Worm (Caenorhabditis elegans) whole organism, midembryonic: Measurements from ENCODE around the gene C30F2.5.
A peak's percentile ranks its signal among the peaks of the same experiment; 100 is the strongest.
"Not testable (repeated sequence)": the region's sequence is repeated elsewhere in the genome, so short reads cannot be mapped to it uniquely, and the experiment has no call there.

Source experiments
- T22C8.4 ChIP-seq: fragments of 200-800 bp; sonication (Bioruptor generic); IDR thresholded peaks from 2 replicates; pipeline ENCODE4 v1.3.6; 2022; ENCODE audit warnings: missing genetic modification characterization, missing compliant biosample characterization
- cog-1 ChIP-seq: sonication (generic microtip); optimal IDR thresholded peaks from 2 replicates; lab custom pipeline; 2016; ENCODE audit warnings: missing genetic modification characterization, missing compliant biosample characterization
- flt-1 ChIP-seq: fragments of 200-800 bp; sonication (Bioruptor generic); IDR thresholded peaks from 2 replicates; pipeline ENCODE4 v1.3.6; 2022; ENCODE audit warnings: missing genetic modification characterization, missing compliant biosample characterization
- klf-2 ChIP-seq: fragments of 200-800 bp; sonication (Bioruptor generic); conservative IDR thresholded peaks from 2 replicates; pipeline ENCODE4 v1.3.6; 2022; ENCODE audit warnings: missing genetic modification reagents, missing genetic modification characterization, missing compliant biosample characterization
- med-1 ChIP-seq: sonication (generic microtip); optimal IDR thresholded peaks from 2 replicates; lab custom pipeline; 2017; ENCODE audit warnings: missing genetic modification characterization, mild to moderate bottlenecking, missing compliant biosample characterization, antibody characterized with exemption, missing genetic modification reagents; ENCODE audit not compliant: insufficient read depth
- ref-1 ChIP-seq: fragments of 200-800 bp; sonication (Bioruptor generic); conservative IDR thresholded peaks from 2 replicates; pipeline ENCODE4 v1.3.6; 2022; ENCODE audit warnings: missing genetic modification reagents, missing genetic modification characterization, missing compliant biosample characterization
- tab-1 ChIP-seq: fragments of 200-800 bp; sonication (Bioruptor generic); IDR thresholded peaks from 2 replicates; pipeline ENCODE4 v1.3.6; 2022; ENCODE audit warnings: missing genetic modification characterization, missing compliant biosample characterization
- ztf-23 ChIP-seq: fragments of 200-800 bp; sonication (Bioruptor generic); IDR thresholded peaks from 2 replicates; pipeline ENCODE4 v1.3.6; 2022; ENCODE audit warnings: missing genetic modification reagents, missing genetic modification characterization, missing compliant biosample characterization
- ztf-29 ChIP-seq: fragments of 200-800 bp; sonication (Bioruptor generic); IDR thresholded peaks from 2 replicates; pipeline ENCODE4 v1.3.6; 2022; ENCODE audit warnings: missing genetic modification reagents, missing genetic modification characterization, missing compliant biosample characterization

C30F2.5 gene

DNA sequence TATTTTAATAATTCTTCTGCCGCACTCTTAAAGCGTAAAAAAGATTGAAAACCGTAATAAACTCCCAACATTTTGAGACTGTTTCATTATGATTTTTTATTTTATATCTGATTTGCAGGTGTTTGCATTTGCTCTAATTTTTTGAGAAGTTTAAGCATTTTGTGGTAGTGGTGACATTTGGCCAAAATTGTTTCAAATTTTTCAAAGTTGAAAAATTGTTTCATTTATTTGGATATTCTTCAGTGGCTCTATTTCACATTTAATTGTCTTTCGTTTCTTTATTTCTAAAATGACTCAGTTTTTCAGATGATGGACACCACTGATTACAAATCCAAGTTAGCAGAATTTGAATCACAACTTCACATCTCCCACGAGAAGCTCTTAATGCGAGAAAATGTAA is at the start of gene C30F2.5:
TSS of gene C30F2.5 (plus strand) at position 301 of the 400 bp plus-strand sequence.
- TF ChIP-seq klf-2 (GFP tag; lab: Robert Waterston, UW) (no peak), ztf-29 (GFP tag; lab: Robert Waterston, UW) (no peak), tab-1 (no peak), ztf-23 (GFP tag; lab: Robert Waterston, UW) (no peak)

DNA sequence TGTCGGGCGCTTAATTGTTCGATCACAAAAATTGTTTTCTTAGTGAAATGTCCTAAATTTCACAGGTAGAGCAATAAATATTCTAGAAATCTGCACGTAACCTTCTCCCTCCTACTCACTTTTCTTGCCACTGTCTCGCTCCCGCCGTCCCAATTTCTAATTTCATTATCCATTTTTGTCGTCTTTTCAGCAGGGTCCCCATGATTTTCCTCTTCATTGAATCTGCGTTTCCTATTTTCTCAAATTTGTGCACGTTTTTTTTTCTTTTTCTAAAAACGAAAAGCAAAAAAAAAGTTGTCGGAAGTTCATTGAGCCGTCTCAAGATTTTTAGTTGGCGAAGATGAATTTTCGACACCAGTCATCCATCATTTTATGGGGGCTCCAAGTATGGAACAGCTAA is 48.1 kb upstream of the C30F2.5 start:
- TF ChIP-seq tab-1, result no peak
- TF ChIP-seq T22C8.4 (GFP tag; lab: Robert Waterston, UW), result no peak
- no peak for TF ChIP-seq flt-1 (GFP tag; lab: Robert Waterston, UW)
- no peak for TF ChIP-seq ref-1 (GFP tag; lab: Robert Waterston, UW)
- no peak for TF ChIP-seq med-1
- TF ChIP-seq cog-1 (tag; lab: Kevin White, UChicago), result no peak
- TF ChIP-seq ztf-29 (GFP tag; lab: Robert Waterston, UW), result no peak
- no peak for TF ChIP-seq ztf-23 (GFP tag; lab: Robert Waterston, UW)
- no peak for TF ChIP-seq klf-2 (GFP tag; lab: Robert Waterston, UW)

DNA sequence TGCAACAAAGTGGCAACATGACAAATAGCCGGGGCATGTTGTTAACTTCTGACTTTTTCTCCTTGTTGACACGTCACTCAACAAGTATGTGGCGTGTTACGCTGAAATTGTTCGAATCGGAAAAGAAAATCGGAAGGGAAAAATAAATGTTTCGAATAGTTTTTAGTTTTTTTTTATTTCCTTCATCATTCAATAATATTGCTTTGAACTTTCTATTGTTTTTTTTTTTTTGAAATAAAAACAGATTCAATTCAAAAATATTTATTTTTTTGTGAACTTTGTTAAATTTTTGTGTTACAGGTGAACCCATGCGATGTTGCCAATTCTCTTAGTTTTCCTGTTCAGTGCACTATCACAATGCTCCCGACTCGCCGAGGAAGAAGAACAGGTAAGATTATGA is 44.9 kb upstream of the C30F2.5 start, which contains the start of gene cpd-2:
TSS of gene cpd-2 (plus strand) at position 301 of the 400 bp plus-strand sequence.
- TF ChIP-seq flt-1 (GFP tag; lab: Robert Waterston, UW) (no peak), ztf-29 (GFP tag; lab: Robert Waterston, UW) (no peak), klf-2 (GFP tag; lab: Robert Waterston, UW) (no peak), T22C8.4 (GFP tag; lab: Robert Waterston, UW) (no peak), tab-1 (no peak), cog-1 (tag; lab: Kevin White, UChicago) (no peak), med-1 (no peak), ref-1 (GFP tag; lab: Robert Waterston, UW) (no peak), ztf-23 (GFP tag; lab: Robert Waterston, UW) (no peak)

DNA sequence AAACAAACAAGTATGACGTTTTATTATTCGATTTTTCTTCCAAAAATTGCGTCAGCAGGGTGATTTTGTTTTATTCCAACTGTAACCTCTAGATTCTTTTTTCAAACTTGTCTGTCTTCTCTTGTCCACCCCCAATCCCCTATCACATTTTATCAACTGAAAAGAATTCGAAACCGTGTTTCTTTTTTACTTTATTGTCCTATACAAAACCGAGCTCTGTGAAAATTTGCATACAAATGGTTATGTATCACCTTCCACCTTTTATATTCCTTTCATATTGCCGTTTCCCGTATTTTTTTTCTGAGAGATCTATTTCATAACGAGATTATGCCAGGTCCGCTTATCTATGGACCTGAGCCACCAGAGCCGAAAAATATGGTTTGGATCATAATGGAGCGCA is 39.2 kb upstream of the C30F2.5 start, which contains the start of gene T27A8.7:
TSS of gene T27A8.7 (plus strand) at position 301 of the 400 bp plus-strand sequence.
- TF ChIP-seq cog-1 (tag; lab: Kevin White, UChicago), result no peak
- TF ChIP-seq T22C8.4 (GFP tag; lab: Robert Waterston, UW), result no peak
- no peak for TF ChIP-seq ztf-29 (GFP tag; lab: Robert Waterston, UW)
- no peak for TF ChIP-seq ref-1 (GFP tag; lab: Robert Waterston, UW)
- no peak for TF ChIP-seq med-1
- TF ChIP-seq flt-1 (GFP tag; lab: Robert Waterston, UW), result no peak
- no peak for TF ChIP-seq klf-2 (GFP tag; lab: Robert Waterston, UW)
- no peak for TF ChIP-seq tab-1
- no peak for TF ChIP-seq ztf-23 (GFP tag; lab: Robert Waterston, UW)

DNA sequence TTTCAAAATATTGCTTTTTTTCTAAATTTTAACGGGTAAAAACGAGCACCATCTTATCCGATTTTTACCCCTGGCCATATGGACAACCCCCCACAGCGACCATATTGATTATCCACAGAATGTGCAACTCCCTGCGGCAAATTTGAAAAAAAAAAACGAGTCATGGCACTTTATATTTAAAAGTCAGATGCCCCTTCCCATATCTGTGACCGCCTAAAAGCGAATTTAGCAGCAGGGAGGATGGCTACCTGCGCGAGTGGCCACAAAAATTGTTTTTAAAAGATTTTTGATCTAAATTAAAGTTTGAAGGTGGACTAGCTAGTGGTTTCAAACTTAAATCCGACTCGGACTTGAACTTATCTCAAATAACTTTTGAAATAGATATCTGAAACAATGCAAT is 38.1 kb upstream of the C30F2.5 start:
- TF ChIP-seq med-1 (no peak), tab-1 (no peak), ztf-23 (GFP tag; lab: Robert Waterston, UW) (peak; percentile 75), klf-2 (GFP tag; lab: Robert Waterston, UW) (peak; percentile 63), cog-1 (tag; lab: Kevin White, UChicago) (peak; percentile 84), flt-1 (GFP tag; lab: Robert Waterston, UW) (peak; percentile 40; the same call in 1 of the 2 replicates), ztf-29 (GFP tag; lab: Robert Waterston, UW) (no peak), T22C8.4 (GFP tag; lab: Robert Waterston, UW) (peak; percentile 36; the same call in 1 of the 2 replicates), ref-1 (GFP tag; lab: Robert Waterston, UW) (0 out of 2 replicates have a peak, but pooled peaks have one; percentile 33)

DNA sequence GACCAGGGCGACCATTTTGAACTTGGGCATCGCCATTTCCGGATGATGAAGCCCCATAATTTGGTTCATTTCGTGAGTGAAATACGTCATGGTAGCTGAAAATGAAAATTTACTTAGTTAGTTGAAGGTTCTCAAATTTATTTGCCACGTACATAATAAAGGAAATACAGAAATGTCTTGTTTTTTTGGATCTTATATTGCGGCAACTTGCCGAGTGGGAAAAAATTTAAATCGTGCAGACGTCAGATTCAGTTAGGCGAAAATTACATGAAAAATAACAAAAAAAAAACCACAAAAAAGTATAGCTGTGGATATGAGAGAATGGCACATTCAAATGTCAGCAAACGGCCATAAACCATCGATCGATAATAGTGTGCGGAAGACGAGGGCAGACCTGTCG is 35.6 kb upstream of the C30F2.5 start, which contains the start of gene T27A8.2:
TSS of gene T27A8.2 (minus strand) at position 101 of the 400 bp plus-strand sequence.
- TF ChIP-seq tab-1 (no peak), ref-1 (GFP tag; lab: Robert Waterston, UW) (no peak), T22C8.4 (GFP tag; lab: Robert Waterston, UW) (peak; percentile 17; the same call in 1 of the 2 replicates)

DNA sequence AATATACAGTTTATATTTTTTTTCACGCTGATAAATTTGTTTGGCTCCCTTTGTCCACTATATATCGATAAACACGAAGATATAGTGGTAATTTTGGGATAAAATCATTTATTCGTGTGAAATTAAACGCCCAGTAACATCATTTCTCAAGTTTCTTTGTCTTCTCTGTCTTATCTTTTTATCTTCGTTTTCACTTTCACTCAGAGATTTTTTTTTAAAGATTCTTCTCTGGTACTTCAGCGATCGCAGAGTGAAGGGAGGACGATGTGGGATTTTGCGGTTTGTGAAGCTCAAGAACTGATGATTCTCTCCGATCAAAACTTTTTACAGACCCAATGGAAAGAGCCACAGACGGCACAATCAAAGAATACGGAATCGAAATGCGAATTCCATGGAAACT is 32.1 kb upstream of the C30F2.5 start, which contains the start of gene T27A8.3:
TSS of gene T27A8.3 (plus strand) at position 301 of the 400 bp plus-strand sequence.
- not testable (repeated sequence) for TF ChIP-seq med-1; flt-1 (GFP tag; lab: Robert Waterston, UW); tab-1

DNA sequence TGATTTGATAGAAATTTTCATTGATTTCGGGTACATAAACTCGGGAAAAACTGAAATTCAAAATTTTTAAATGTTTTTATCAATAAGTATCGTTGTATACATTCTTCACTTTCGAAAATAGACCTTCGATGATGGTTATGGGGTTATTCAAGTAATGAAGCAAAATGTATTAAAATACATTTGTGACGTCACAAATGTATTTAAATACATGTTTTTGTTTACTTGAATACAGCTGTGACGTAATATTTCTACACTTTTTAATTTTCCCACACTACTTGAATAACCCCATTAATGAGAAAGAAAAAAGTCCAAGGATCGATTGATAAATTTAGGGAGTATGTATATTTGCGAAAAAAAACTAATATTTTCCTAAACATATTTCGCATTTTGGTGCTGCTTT is 26.5 kb upstream of the C30F2.5 start:
- TF ChIP-seq ztf-23 (GFP tag; lab: Robert Waterston, UW) (no peak), ztf-29 (GFP tag; lab: Robert Waterston, UW) (no peak), flt-1 (GFP tag; lab: Robert Waterston, UW) (no peak), ref-1 (GFP tag; lab: Robert Waterston, UW) (no peak), med-1 (no peak), cog-1 (tag; lab: Kevin White, UChicago) (no peak), tab-1 (no peak), klf-2 (GFP tag; lab: Robert Waterston, UW) (no peak), T22C8.4 (GFP tag; lab: Robert Waterston, UW) (no peak)

DNA sequence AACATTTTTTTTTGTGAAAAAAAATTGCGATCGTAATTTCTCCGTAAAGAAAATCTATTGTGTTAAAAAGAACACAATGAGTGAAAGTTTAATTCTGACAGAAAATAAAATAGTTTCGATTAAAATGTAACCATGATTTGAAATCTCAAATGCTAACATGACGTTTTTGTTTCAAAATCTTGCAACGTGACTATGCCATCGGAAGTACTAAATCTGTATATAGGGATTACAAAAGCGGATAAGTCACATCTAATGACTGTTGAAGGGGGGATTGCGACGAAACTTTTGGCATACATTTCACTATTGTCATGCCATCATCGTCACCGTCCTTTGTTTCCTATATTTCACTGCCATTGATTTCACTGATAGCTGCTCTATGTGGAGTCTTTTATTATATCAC is 21.9 kb upstream of the C30F2.5 start, which contains the start of gene col-187:
TSS of gene col-187 (plus strand) at position 301 of the 400 bp plus-strand sequence.
- TF ChIP-seq ztf-29 (GFP tag; lab: Robert Waterston, UW) (no peak), cog-1 (tag; lab: Kevin White, UChicago) (no peak), flt-1 (GFP tag; lab: Robert Waterston, UW) (no peak), T22C8.4 (GFP tag; lab: Robert Waterston, UW) (no peak), klf-2 (GFP tag; lab: Robert Waterston, UW) (no peak), ref-1 (GFP tag; lab: Robert Waterston, UW) (no peak), tab-1 (no peak), ztf-23 (GFP tag; lab: Robert Waterston, UW) (no peak), med-1 (no peak)

DNA sequence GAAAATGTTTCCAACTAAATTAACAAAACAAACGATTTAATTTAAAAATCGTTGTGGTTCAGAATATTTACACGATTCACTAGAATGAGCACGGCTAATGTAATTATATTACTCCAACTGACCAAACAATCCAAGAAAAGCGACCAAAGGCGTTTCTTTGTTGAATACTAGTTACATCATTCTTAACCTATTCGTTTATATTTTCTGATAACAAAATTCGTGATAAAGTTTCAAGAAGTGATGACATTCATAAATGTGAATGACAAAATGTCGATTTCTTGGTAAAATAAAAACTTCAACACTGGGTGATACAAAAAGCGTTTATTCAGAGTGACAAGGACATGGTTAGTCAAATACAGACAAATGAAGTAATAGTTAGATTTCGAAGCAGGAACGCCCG is 18.0 kb upstream of the C30F2.5 start, which contains the start of gene C30F2.4:
TSS of gene C30F2.4 (minus strand) at position 101 of the 400 bp plus-strand sequence.
- TF ChIP-seq ztf-29 (GFP tag; lab: Robert Waterston, UW) (no peak), ztf-23 (GFP tag; lab: Robert Waterston, UW) (no peak), med-1 (no peak), tab-1 (no peak), ref-1 (GFP tag; lab: Robert Waterston, UW) (no peak), T22C8.4 (GFP tag; lab: Robert Waterston, UW) (no peak), klf-2 (GFP tag; lab: Robert Waterston, UW) (no peak), cog-1 (tag; lab: Kevin White, UChicago) (no peak), flt-1 (GFP tag; lab: Robert Waterston, UW) (no peak)
